Fruit fly (Drosophila melanogaster) whole organism: Measurements from ENCODE around the gene CG5515.

Experiments
- CG8478 ChIP-seq: fragments of >200 bp; optimal IDR thresholded peaks from 2 replicates; lab custom pipeline; 2018; ENCODE audit warnings: inconsistent platforms
- Dll ChIP-seq: fragments of >200 bp; optimal IDR thresholded peaks from 2 replicates; lab custom pipeline; 2017
- EcR ChIP-seq, 2 experiments: fragments of >200 bp; optimal IDR thresholded peaks; 2 replicates each; lab custom pipeline; 2017; ENCODE audit warnings: missing biosample characterization in 2 of 2, missing genetic modification characterization in 2 of 2, missing genetic modification reagents in 2 of 2
- pan ChIP-seq: fragments of >200 bp; optimal IDR thresholded peaks from 2 replicates; lab custom pipeline; 2017
- psq ChIP-seq: fragments of >200 bp; optimal IDR thresholded peaks from 2 replicates; lab custom pipeline; 2017
- usp ChIP-seq: fragments of >200 bp; optimal IDR thresholded peaks from 2 replicates; lab custom pipeline; 2017; ENCODE audit warnings: missing biosample characterization, missing genetic modification characterization, mixed read lengths

The CG5515 gene

DNA sequence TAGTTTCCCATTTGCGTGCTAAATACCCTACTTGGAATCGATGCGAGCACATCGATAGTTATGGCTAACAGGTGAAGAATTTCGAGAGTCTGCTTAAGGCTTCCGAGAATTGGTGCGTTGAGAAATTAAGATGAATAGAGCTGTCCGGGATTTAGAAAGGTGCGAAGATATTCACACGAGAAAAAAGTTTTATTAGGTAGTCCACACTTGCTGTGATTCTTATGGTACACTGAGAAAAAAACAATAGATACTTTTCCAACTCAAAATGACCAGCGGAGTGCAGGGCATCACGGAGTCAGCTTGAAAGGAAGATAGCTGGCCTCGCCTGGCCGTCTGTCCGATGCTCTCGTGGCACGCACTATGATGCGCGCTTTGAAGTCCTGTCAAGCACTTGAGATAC lies 44.2 kb downstream of the CG5515 start:
- TF ChIP-seq Dll (lab: Kevin White, UChicago) (no peak), pan (lab: Kevin White, UChicago) (no peak)

- TF ChIP-seq Dll (lab: Kevin White, UChicago), result no peak
- no peak for TF ChIP-seq EcR (GFP tag; optimal IDR thresholded peaks at IDR 0.05; lab: Kevin White, UChicago)
- TF ChIP-seq CG8478 (lab: Kevin White, UChicago), result no peak
- TF ChIP-seq psq (lab: Kevin White, UChicago), result no peak
These were observed 44.9 kb downstream of the CG5515 start for dm6 chr3R:24143779-24144178.

DNA sequence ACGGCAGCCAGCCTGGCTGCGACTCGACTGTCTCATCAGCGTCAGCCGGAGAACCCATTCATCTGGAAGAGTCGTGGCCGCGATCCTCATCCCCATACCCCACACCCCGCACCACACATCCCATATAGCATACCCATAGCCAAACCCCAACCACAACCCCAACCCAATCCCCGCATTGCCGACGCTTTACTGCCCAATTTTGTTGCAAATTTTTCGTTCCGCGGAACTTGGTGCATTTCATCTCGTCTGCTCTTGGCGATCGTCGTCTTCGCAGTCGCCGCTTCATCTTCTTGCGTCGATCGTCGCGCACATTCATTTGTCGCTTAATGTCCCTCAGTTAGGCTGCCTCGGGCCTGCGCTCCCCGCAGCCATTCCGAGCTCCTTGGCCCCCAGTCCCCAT lies 45.3 kb downstream of the CG5515 start:
- peak; percentile 55 for TF ChIP-seq Dll (lab: Kevin White, UChicago)
- TF ChIP-seq pan (lab: Kevin White, UChicago), result no peak
- no peak for TF ChIP-seq psq (lab: Kevin White, UChicago)
- no peak for TF ChIP-seq EcR (GFP tag; optimal IDR thresholded peaks at IDR 0.05; lab: Kevin White, UChicago)

- TF ChIP-seq EcR (GFP tag; optimal IDR thresholded peaks at IDR 0.05; lab: Kevin White, UChicago), result no peak
- TF ChIP-seq psq (lab: Kevin White, UChicago), result no peak
- no peak for TF ChIP-seq pan (lab: Kevin White, UChicago)
- TF ChIP-seq CG8478 (lab: Kevin White, UChicago), result no peak
These were observed 45.7 kb downstream of the CG5515 start for dm6 chr3R:24142971-24143370.

dm6 chr3R:24141013-24141592 lies 47.6 kb downstream of the CG5515 start, which contains the start of gene Kal1:
Gene Kal1, plus strand, starts transcription at chr3R:24141395.
- TF ChIP-seq usp (GFP tag; lab: Kevin White, UChicago), result no peak
- TF ChIP-seq CG8478 (lab: Kevin White, UChicago), result no peak
- TF ChIP-seq Dll (lab: Kevin White, UChicago), result peak; percentile 73

dm6 chr3R:24139646-24140130 lies 49.0 kb downstream of the CG5515 start:
- TF ChIP-seq pan (lab: Kevin White, UChicago) (no peak), psq (lab: Kevin White, UChicago) (no peak), EcR (GFP tag; optimal IDR thresholded peaks at IDR 0.05; lab: Kevin White, UChicago) (no peak), CG8478 (lab: Kevin White, UChicago) (no peak), usp (GFP tag; lab: Kevin White, UChicago) (no peak), Dll (lab: Kevin White, UChicago) (no peak)

dm6 chr3R:24138478-24139455 lies 49.9 kb downstream of the CG5515 start:
- TF ChIP-seq Dll (lab: Kevin White, UChicago) (no peak), pan (lab: Kevin White, UChicago) (no peak), CG8478 (lab: Kevin White, UChicago) (no peak), EcR (GFP tag; optimal IDR thresholded peaks at IDR 0.05; lab: Kevin White, UChicago) (no peak), usp (GFP tag; lab: Kevin White, UChicago) (no peak), psq (lab: Kevin White, UChicago) (no peak)
